Worm (Caenorhabditis elegans): ENCODE results near the gene rars-1.

The rars-1 gene

ce11 chrIII:4905405-4905804 is 11.6 kb downstream of the rars-1 start, which contains the start of gene F26F4.8 (continued):
- TF ChIP-seq unc-55 (GFP tag; optimal IDR thresholded peaks at IDR 0.05) (peak; percentile 21), nhr-25 (tag; optimal IDR thresholded peaks at IDR 0.05) (no peak), unc-39 (tag; optimal IDR thresholded peaks at IDR 0.05) (no peak), crh-2 (tag; optimal IDR thresholded peaks at IDR 0.05) (no peak), snpc-4 (tag; optimal IDR thresholded peaks at IDR 0.05) (no peak), nhr-6 (tag; optimal IDR thresholded peaks at IDR 0.05) (no peak), nhr-129 (tag; optimal IDR thresholded peaks at IDR 0.05) (peak; percentile 16), nhr-12 (tag; optimal IDR thresholded peaks at IDR 0.05) (no peak), skn-1 (tag; optimal IDR thresholded peaks at IDR 0.05) (no peak), gmeb-1 (tag; optimal IDR thresholded peaks at IDR 0.05) (peak; percentile 17), lin-11 (tag; optimal IDR thresholded peaks at IDR 0.05) (no peak), alr-1 (tag; optimal IDR thresholded peaks at IDR 0.05) (no peak), elt-1 (tag; optimal IDR thresholded peaks at IDR 0.05) (no peak), blmp-1 (tag; optimal IDR thresholded peaks at IDR 0.05; ENCODE audit: insufficient read depth) (no peak), ztf-4 (tag; optimal IDR thresholded peaks at IDR 0.05) (no peak), nhr-77 (tag; optimal IDR thresholded peaks at IDR 0.05) (no peak), nhr-23 (tag; optimal IDR thresholded peaks at IDR 0.05) (no peak), sma-3 (GFP tag; optimal IDR thresholded peaks at IDR 0.05) (no peak), lin-13 (GFP tag; optimal IDR thresholded peaks at IDR 0.05) (no peak), ceh-82 (tag; optimal IDR thresholded peaks at IDR 0.05) (no peak), zag-1 (tag; optimal IDR thresholded peaks at IDR 0.05) (no peak), unc-62 (GFP tag; optimal IDR thresholded peaks at IDR 0.05) (no peak)

- TF ChIP-seq unc-39 (tag; optimal IDR thresholded peaks at IDR 0.05), result no peak
- no peak for TF ChIP-seq zag-1 (tag; optimal IDR thresholded peaks at IDR 0.05)
- TF ChIP-seq nhr-25 (tag; optimal IDR thresholded peaks at IDR 0.05), result no peak
- no peak for TF ChIP-seq lin-13 (GFP tag; optimal IDR thresholded peaks at IDR 0.05)
- TF ChIP-seq nhr-12 (tag; optimal IDR thresholded peaks at IDR 0.05), result no peak
Observed at ce11 chrIII:4903784-4904183, 13.2 kb downstream of the rars-1 start, which contains the start of gene kbp-2. kbp-2 (minus strand) TSS chrIII:4903884.

- TF ChIP-seq nhr-25 (tag; optimal IDR thresholded peaks at IDR 0.05) (no peak), nhr-12 (tag; optimal IDR thresholded peaks at IDR 0.05) (no peak), ceh-16 (tag; optimal IDR thresholded peaks at IDR 0.05) (no peak), fos-1 (tag; optimal IDR thresholded peaks at IDR 0.05) (peak; percentile 28), aly-2 (tag; optimal IDR thresholded peaks at IDR 0.05) (no peak), nhr-11 (tag; optimal IDR thresholded peaks at IDR 0.05) (no peak)
Observed at ce11 chrIII:4900260-4900659, 16.7 kb downstream of the rars-1 start, which contains the start of gene tag-340. tag-340 (plus strand) TSS chrIII:4900508.

- TF ChIP-seq unc-55 (GFP tag; optimal IDR thresholded peaks at IDR 0.05), result peak; percentile 99
- TF ChIP-seq unc-62 (GFP tag; optimal IDR thresholded peaks at IDR 0.05), result peak; percentile 95
- 0 out of 2 replicates have a peak, but pooled peaks have one; percentile 58 for TF ChIP-seq ztf-1 (GFP tag; conservative IDR thresholded peaks at IDR 0.05)
- TF ChIP-seq crh-2 (tag; optimal IDR thresholded peaks at IDR 0.05), result peak; percentile 99
- TF ChIP-seq F13H6.1 (tag; optimal IDR thresholded peaks at IDR 0.05), result peak; percentile 100
- TF ChIP-seq sma-3 (GFP tag; optimal IDR thresholded peaks at IDR 0.05), result peak; percentile 100
- peak; percentile 99 for TF ChIP-seq sem-4 (tag; optimal IDR thresholded peaks at IDR 0.05)
- TF ChIP-seq blmp-1 (tag; optimal IDR thresholded peaks at IDR 0.05; ENCODE audit: insufficient read depth), result peak; percentile 99
- peak; percentile 69 for TF ChIP-seq R02D3.7 (tag; optimal IDR thresholded peaks at IDR 0.05)
- TF ChIP-seq nhr-10 (tag; optimal IDR thresholded peaks at IDR 0.05), result peak; percentile 86
- TF ChIP-seq ceh-16 (tag; optimal IDR thresholded peaks at IDR 0.05), result peak; percentile 99
- TF ChIP-seq unc-39 (tag; optimal IDR thresholded peaks at IDR 0.05), result no peak
- TF ChIP-seq peb-1 (tag; optimal IDR thresholded peaks at IDR 0.05), result peak; percentile 41
- peak; percentile 99 for TF ChIP-seq lin-11 (tag; optimal IDR thresholded peaks at IDR 0.05)
- TF ChIP-seq fos-1 (tag; optimal IDR thresholded peaks at IDR 0.05), result peak; percentile 100
- TF ChIP-seq nhr-11 (tag; optimal IDR thresholded peaks at IDR 0.05), result no peak
- TF ChIP-seq ama-1 (optimal IDR thresholded peaks at IDR 0.05), result peak; percentile 36
- TF ChIP-seq C34F6.9 (tag; optimal IDR thresholded peaks at IDR 0.05), result peak; percentile 99
- TF ChIP-seq ztf-4 (tag; optimal IDR thresholded peaks at IDR 0.05), result peak; percentile 99
- TF ChIP-seq dmd-4 (tag; optimal IDR thresholded peaks at IDR 0.05), result peak; percentile 68
- peak; percentile 99 for TF ChIP-seq Y55F3AM.14 (GFP tag; optimal IDR thresholded peaks at IDR 0.05)
- no peak for TF ChIP-seq nhr-23 (tag; optimal IDR thresholded peaks at IDR 0.05)
- peak; percentile 89 for TF ChIP-seq snpc-4 (tag; optimal IDR thresholded peaks at IDR 0.05)
- peak; percentile 65 for TF ChIP-seq nhr-12 (tag; optimal IDR thresholded peaks at IDR 0.05)
- TF ChIP-seq nhr-25 (tag; optimal IDR thresholded peaks at IDR 0.05), result peak; percentile 99
- no peak for TF ChIP-seq ztf-11 (tag; optimal IDR thresholded peaks at IDR 0.05)
- TF ChIP-seq lsy-2 (tag; optimal IDR thresholded peaks at IDR 0.05), result peak; percentile 94 to 97
- peak; percentile 92 for TF ChIP-seq ceh-82 (tag; optimal IDR thresholded peaks at IDR 0.05)
- no peak for TF ChIP-seq elt-3 (tag; optimal IDR thresholded peaks at IDR 0.05)
- peak; percentile 41 for TF ChIP-seq skn-1 (tag; optimal IDR thresholded peaks at IDR 0.05)
- TF ChIP-seq nhr-77 (tag; optimal IDR thresholded peaks at IDR 0.05), result peak; percentile 89
- TF ChIP-seq mdl-1 (tag; optimal IDR thresholded peaks at IDR 0.05), result peak; percentile 94 to 99
- peak; percentile 77 for TF ChIP-seq lin-39 (tag; optimal IDR thresholded peaks at IDR 0.05)
- peak; percentile 19 for TF ChIP-seq elt-1 (tag; optimal IDR thresholded peaks at IDR 0.05)
- peak; percentile 98 for TF ChIP-seq lin-13 (GFP tag; optimal IDR thresholded peaks at IDR 0.05)
- peak; percentile 97 for TF ChIP-seq nhr-6 (tag; optimal IDR thresholded peaks at IDR 0.05)
- TF ChIP-seq zag-1 (tag; optimal IDR thresholded peaks at IDR 0.05), result peak; percentile 98
- TF ChIP-seq nhr-129 (tag; optimal IDR thresholded peaks at IDR 0.05), result peak; percentile 99
- TF ChIP-seq sma-9 (GFP tag; optimal IDR thresholded peaks at IDR 0.05), result peak; percentile 99
- TF ChIP-seq sma-9 (tag; optimal IDR thresholded peaks at IDR 0.05), result no peak
Observed at ce11 chrIII:4899728-4900127, 17.2 kb downstream of the rars-1 start.

All from whole organism, L2 larva.